Worm (Caenorhabditis elegans): ENCODE data around the gene rib-1.

The rib-1 gene

DNA sequence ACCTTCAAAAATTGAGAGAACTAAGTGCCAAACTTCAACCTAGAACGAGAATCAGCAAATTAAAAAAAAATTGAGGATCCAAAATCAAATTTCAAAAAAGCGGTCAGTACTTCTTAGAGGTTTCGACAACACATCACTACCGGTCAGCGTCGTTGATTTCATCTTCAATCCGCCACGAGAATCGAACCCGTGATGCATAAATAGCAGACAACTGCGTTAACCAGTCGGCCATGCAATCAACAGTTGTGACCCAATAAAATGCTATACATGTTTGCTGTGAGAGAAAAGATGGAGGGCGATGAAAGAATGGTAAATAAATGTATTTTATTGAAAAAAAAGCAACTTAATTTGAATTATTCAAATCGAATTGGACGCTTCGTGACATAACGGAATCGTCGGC is 28.9 kb upstream of the rib-1 start (continued):
- TF ChIP-seq aha-1 (tag; optimal IDR thresholded peaks at IDR 0.05) (no peak), fos-1 (tag; optimal IDR thresholded peaks at IDR 0.05) (peak; percentile 73), rnt-1 (tag; optimal IDR thresholded peaks at IDR 0.05) (peak; percentile 91), sup-37 (GFP tag; optimal IDR thresholded peaks at IDR 0.05) (no peak), unc-30 (tag; optimal IDR thresholded peaks at IDR 0.05) (no peak), nhr-19 (GFP tag; conservative IDR thresholded peaks at IDR 0.05) (peak; percentile 73), ceh-63 (GFP tag; optimal IDR thresholded peaks at IDR 0.05) (no peak), egl-27 (tag; optimal IDR thresholded peaks at IDR 0.05) (no peak), hlh-4 (tag; optimal IDR thresholded peaks at IDR 0.05) (no peak), sox-4 (tag; optimal IDR thresholded peaks at IDR 0.05) (no peak), nhr-237 (tag; optimal IDR thresholded peaks at IDR 0.05) (peak; percentile 79), tlp-1 (tag; optimal IDR thresholded peaks at IDR 0.05) (no peak), elt-2 (tag; optimal IDR thresholded peaks at IDR 0.05) (peak; percentile 40), lir-3 (tag; optimal IDR thresholded peaks at IDR 0.05; ENCODE audit: poor library complexity) (peak; percentile 72), xbp-1 (tag; optimal IDR thresholded peaks at IDR 0.05) (peak; percentile 76), irx-1 (tag; optimal IDR thresholded peaks at IDR 0.05) (peak; percentile 66), nhr-85 (tag) (peak; percentile 75), fkh-4 (tag; optimal IDR thresholded peaks at IDR 0.05; ENCODE audit: borderline replicate concordance) (no peak), jun-1 (tag; optimal IDR thresholded peaks at IDR 0.05) (peak; percentile 77), nhr-84 (tag; optimal IDR thresholded peaks at IDR 0.05) (no peak), zip-4 (GFP tag; optimal IDR thresholded peaks at IDR 0.05) (peak; percentile 40), mep-1 (tag; optimal IDR thresholded peaks at IDR 0.05) (peak; percentile 95), isw-1 (GFP tag; IDR thresholded peaks at IDR 0.05) (0 out of 2 replicates have a peak, but pooled peaks have one; percentile 18), ets-5 (GFP tag; IDR thresholded peaks at IDR 0.05) (no peak), elt-3 (tag; optimal IDR thresholded peaks at IDR 0.05) (peak in 5 of 6 experiments; percentile 17 to 84 (median 58)), ceh-82 (tag; optimal IDR thresholded peaks at IDR 0.05) (peak; percentile 49 to 79 (median 65)), nhr-71 (tag; optimal IDR thresholded peaks at IDR 0.05) (peak; percentile 85), nhr-76 (tag; optimal IDR thresholded peaks at IDR 0.05) (no peak), pag-3 (tag; optimal IDR thresholded peaks at IDR 0.05; ENCODE audit: borderline replicate concordance, insufficient read depth) (no peak), ama-1 (optimal IDR thresholded peaks at IDR 0.05) (peak; percentile 26), pax-3 (tag; optimal IDR thresholded peaks at IDR 0.05) (peak; percentile 20), ztf-11 (tag; optimal IDR thresholded peaks at IDR 0.05) (peak in 1 of 2 experiments; percentile 57), blmp-1 (tag; optimal IDR thresholded peaks at IDR 0.05) (peak; percentile 52), tbx-2 (tag; optimal IDR thresholded peaks at IDR 0.05) (peak; percentile 72), aly-2 (tag; optimal IDR thresholded peaks at IDR 0.05) (peak; percentile 88), snpc-4 (tag; optimal IDR thresholded peaks at IDR 0.05) (no peak), efl-3 (GFP tag; optimal IDR thresholded peaks at IDR 0.05) (no peak), hpl-2 (GFP tag; optimal IDR thresholded peaks at IDR 0.05) (peak; percentile 14)

DNA sequence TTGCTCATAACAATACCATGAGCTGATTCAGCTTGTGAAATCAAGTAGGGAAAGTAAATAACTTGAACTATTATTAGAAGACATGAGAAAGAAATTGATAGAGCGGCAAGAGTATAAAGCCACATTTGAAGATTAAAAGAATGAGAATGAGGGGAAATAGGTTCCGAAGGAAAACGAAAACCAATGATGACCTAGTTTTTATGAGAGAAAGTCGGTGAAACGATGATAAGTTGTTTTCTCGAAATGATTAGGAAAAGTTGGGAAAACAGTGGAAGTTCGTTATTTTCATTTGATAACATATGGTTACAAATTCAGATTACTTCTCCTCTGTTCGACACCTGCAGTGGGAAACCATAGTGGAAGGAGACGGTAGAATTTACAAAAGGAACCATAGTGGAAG is 26.8 kb upstream of the rib-1 start, which contains the start of gene col-128:
col-128 (minus strand) TSS at position 148 of the 400 bp plus-strand sequence.
- peak; percentile 95 for TF ChIP-seq blmp-1 (tag; optimal IDR thresholded peaks at IDR 0.05)
- no peak for TF ChIP-seq lin-35 (GFP tag; optimal IDR thresholded peaks at IDR 0.05)

DNA sequence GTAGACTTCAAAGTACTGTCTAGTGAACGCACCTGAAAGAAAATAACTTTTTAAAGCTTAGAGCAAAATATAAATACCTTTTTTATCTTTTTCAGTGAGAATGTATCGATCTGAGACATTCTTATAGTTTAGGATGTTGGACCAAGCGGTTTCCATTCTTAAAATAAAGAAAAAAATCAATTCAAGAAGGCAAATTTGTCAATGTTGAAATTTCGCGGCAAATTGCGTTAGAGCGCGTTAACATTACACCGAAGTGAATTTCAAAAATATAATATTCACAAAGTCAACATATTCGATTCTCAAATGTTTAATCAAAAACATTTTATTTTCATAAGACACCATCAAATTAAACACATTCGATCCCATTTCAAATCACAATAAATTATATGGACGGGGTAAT is 16.9 kb upstream of the rib-1 start, which contains the start of gene F12F6.7:
F12F6.7 (minus strand) TSS at position 157 of the 400 bp plus-strand sequence.
- TF ChIP-seq xbp-1 (tag; optimal IDR thresholded peaks at IDR 0.05) (no peak), lin-35 (GFP tag; optimal IDR thresholded peaks at IDR 0.05) (peak in 1 of 2 experiments; percentile 63), efl-1 (optimal IDR thresholded peaks at IDR 0.05) (peak; percentile 40 to 67), efl-1 (GFP tag; optimal IDR thresholded peaks at IDR 0.05 in 1 of 2) (peak; percentile 55 to 91), dpl-1 (GFP tag; optimal IDR thresholded peaks at IDR 0.05) (peak in 2 of 3 experiments; percentile 53 to 74), nhr-85 (tag) (peak; percentile 20), aly-2 (tag; optimal IDR thresholded peaks at IDR 0.05) (peak; percentile 83), mep-1 (tag; optimal IDR thresholded peaks at IDR 0.05) (no peak), vab-15 (tag; optimal IDR thresholded peaks at IDR 0.05) (no peak)

Measured in whole organism, L1 larva.